Worm (Caenorhabditis elegans): Measurements from ENCODE around the gene F54D12.7.

F54D12.7 gene

DNA sequence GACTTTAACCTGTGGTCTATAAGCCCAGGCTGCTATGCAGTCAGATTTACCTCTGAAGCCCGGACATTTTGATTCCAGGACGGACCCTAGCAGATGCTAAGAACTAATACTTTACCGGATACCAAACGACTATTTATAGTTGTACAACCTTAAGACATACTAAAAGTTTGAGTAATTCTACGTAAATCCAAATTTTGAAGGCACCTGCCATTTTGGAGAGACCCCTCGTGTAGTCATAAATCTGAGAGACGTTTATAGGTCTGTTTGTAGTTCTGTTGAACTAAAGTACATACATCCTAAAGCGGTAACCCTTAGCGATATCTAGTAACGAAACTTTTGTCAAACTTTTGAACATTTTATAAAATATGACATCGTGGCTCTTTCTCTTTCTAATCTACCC, 13.2 kb upstream of the F54D12.7 start, which contains the start of gene F54D12.2:
TSS of gene F54D12.2 (plus strand) at position 301 of the 400 bp plus-strand sequence.
- TF ChIP-seq Y105C5A.15 (GFP tag; IDR thresholded peaks at IDR 0.05), result no peak
- TF ChIP-seq F37D6.2 (tag; optimal IDR thresholded peaks at IDR 0.05), result no peak

DNA sequence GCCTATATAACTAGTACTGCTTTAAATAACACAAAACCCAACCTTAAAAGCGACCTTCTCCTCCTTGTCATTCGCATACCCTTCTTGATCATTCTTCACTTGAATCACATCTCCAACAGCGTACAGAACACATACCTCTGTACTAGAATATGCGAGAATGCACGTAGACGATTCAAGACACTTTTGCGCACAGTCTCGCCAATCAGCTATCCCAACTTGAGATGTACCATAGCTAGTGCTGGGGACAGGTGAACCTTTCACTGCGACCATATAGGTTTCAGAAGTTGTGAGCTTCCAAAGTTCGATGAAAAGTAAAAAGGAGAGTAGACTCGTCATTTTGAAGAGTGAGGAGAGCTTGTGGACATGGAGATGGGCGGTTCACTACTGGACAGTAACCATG, 12.5 kb upstream of the F54D12.7 start, which contains the start of gene F54D12.8:
TSS of gene F54D12.8 (minus strand) at position 336 of the 400 bp plus-strand sequence.
- TF ChIP-seq unc-62 (GFP tag; optimal IDR thresholded peaks at IDR 0.05 in 1 of 2) (peak in 1 of 2 experiments; percentile 96), unc-62 (tag; optimal IDR thresholded peaks at IDR 0.05) (no peak), tra-1 (GFP tag; IDR thresholded peaks at IDR 0.05) (no peak)

DNA sequence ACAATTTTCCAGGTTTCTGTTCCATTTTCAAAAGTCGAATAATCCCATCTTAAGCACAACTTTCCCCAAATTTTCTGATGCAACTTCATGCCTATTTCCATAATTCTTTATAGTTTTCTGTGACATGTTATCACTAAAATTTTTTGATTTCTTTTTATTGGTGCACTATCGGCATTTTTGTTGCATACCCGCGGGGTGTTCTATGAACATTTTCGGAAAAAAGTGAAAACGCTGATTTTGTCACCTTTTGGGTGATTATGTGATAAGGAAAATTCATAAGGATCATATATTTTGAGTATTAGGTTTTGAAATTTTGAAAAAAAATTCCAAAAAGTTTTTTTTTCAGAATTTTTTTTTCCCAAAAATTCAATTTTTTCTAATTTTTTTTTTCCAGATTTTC, 1.3 kb upstream of the F54D12.7 start, which contains the start of gene aat-7:
TSS of gene aat-7 (plus strand) at position 393 of the 400 bp plus-strand sequence.
- peak; percentile 87 for TF ChIP-seq dmd-6 (GFP tag; IDR thresholded peaks at IDR 0.05)
- no peak for TF ChIP-seq hif-1 (tag; optimal IDR thresholded peaks at IDR 0.05)
- TF ChIP-seq nhr-28 (tag; optimal IDR thresholded peaks at IDR 0.05), result peak; percentile 83
- peak; percentile 55 for TF ChIP-seq hlh-11 (tag; optimal IDR thresholded peaks at IDR 0.05)
- TF ChIP-seq snpc-1.2 (GFP tag; IDR thresholded peaks at IDR 0.05), result no peak
- peak; percentile 79 for TF ChIP-seq pqm-1 (tag; optimal IDR thresholded peaks at IDR 0.05)
- peak; percentile 37 for TF ChIP-seq nhr-77 (tag; optimal IDR thresholded peaks at IDR 0.05)
- no peak for TF ChIP-seq zfp-3 (GFP tag; conservative IDR thresholded peaks at IDR 0.05)
- peak; percentile 74; the same call in 1 of the 2 replicates for TF ChIP-seq php-3 (GFP tag; IDR thresholded peaks at IDR 0.05)
- TF ChIP-seq F37D6.2 (tag; optimal IDR thresholded peaks at IDR 0.05), result no peak

DNA sequence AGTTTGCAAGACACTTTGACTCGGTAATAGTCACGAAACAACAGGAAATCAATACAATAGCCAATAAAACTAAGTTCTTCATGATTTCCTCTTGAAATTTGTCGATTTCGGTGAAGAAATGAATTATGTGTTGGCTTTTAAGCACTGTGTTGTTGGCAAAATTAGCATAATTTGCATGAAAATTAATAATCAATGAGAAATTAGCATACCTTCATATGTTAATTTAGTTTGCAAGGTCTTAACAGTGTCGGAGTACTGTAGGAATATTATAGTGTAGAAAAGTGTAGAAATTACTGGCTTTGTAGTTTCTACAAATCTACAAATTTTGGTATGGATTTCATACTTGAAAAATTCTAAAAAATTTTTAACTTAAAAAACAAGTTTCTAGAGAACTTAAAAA, 3.6 kb downstream of the F54D12.7 start, which contains the start of gene F54D12.9:
TSS of gene F54D12.9 (minus strand) at position 101 of the 400 bp plus-strand sequence.
- TF ChIP-seq unc-62 (GFP tag; optimal IDR thresholded peaks at IDR 0.05 in 1 of 2) (peak in 1 of 2 experiments; percentile 32), unc-62 (tag; optimal IDR thresholded peaks at IDR 0.05) (no peak), nhr-102 (tag; optimal IDR thresholded peaks at IDR 0.05) (no peak)

DNA sequence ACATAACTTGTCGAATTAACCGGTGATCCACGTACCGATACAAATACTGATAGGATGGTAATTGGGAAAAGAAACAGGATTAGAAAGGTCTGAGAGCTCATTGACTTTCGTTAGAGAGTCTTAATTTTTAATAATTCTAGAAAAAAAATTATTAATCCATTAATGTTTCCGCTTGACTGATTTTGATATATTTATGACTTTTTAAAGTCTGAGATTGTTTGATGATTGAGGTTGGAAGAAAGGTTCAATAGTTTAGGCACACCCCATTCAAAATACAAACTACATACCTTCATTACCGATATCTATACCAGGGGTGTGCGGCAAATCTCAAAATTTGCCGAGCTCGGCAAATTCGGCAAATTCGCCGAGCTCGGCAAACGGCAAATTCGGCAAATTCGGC, 6.9 kb downstream of the F54D12.7 start, which contains the start of gene F54D12.10:
TSS of gene F54D12.10 (minus strand) at position 101 of the 400 bp plus-strand sequence.
- TF ChIP-seq jun-1 (tag; optimal IDR thresholded peaks at IDR 0.05), result no peak
- TF ChIP-seq php-3 (GFP tag; IDR thresholded peaks at IDR 0.05), result no peak
- no peak for TF ChIP-seq ceh-44 (GFP tag; IDR thresholded peaks at IDR 0.05)
- TF ChIP-seq F10B5.3 (tag; optimal IDR thresholded peaks at IDR 0.05), result no peak
- TF ChIP-seq set-16 (GFP tag; IDR thresholded peaks at IDR 0.05), result no peak
- TF ChIP-seq T20F7.1 (GFP tag; optimal IDR thresholded peaks at IDR 0.05), result no peak
- TF ChIP-seq lin-13 (GFP tag; optimal IDR thresholded peaks at IDR 0.05), result no peak

DNA sequence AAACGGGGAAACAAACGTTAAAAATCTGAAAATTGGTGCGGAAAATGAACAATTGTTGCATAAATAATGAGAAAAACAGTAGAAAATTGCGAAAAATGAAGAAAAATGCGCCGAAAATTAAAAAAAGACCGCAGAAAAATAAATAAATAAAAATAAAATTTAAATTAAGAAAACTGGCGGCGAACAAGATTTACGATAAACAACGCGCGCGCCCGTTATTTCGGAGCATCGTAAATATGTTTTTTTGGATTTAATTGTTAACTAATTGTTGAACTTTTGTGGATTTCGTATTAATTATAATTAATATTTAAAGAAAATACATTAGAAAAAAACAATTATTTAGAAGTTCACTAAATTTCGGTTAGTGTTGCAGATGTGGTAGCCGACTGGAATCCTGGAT, 8.4 kb downstream of the F54D12.7 start:
- TF ChIP-seq vab-7 (GFP tag; IDR thresholded peaks at IDR 0.05), result no peak
- no peak for TF ChIP-seq mxl-3 (GFP tag; optimal IDR thresholded peaks at IDR 0.05)
- no peak for TF ChIP-seq dpl-1 (GFP tag; optimal IDR thresholded peaks at IDR 0.05)
- TF ChIP-seq jun-1 (tag; optimal IDR thresholded peaks at IDR 0.05), result no peak
- TF ChIP-seq Y48G9A.11 (GFP tag; IDR thresholded peaks at IDR 0.05), result peak; percentile 97
- no peak for TF ChIP-seq unc-39 (tag; optimal IDR thresholded peaks at IDR 0.05)
- no peak for TF ChIP-seq spr-3 (GFP tag; optimal IDR thresholded peaks at IDR 0.05)
- no peak for TF ChIP-seq ctbp-1 (GFP tag; IDR thresholded peaks at IDR 0.05)

DNA sequence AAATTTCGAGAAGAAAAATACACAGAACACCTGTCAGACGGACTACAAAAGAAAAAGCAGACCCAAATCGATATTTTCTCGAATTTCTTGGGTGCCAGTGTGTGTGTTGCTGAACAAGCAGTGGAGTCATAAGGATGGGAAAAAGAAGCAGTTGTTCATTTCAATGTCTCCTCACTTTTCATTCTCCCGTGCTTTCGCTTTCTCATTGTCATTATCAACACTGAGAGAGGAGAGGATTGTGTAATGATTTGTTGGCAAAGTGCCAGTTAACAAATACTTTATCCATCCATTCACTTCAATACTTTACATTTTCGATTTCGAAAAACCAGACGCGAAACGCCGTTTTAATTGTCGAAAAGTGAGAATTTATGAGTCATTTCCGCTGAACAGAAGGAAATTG, 9.6 kb downstream of the F54D12.7 start:
- no peak for TF ChIP-seq nhr-102 (tag; optimal IDR thresholded peaks at IDR 0.05)
- no peak for TF ChIP-seq arid-1 (GFP tag; conservative IDR thresholded peaks at IDR 0.05)
- peak; percentile 24 for TF ChIP-seq nhr-11 (tag; optimal IDR thresholded peaks at IDR 0.05)
- peak; percentile 6 for TF ChIP-seq hlh-11 (tag; optimal IDR thresholded peaks at IDR 0.05)
- peak; percentile 10 for TF ChIP-seq nhr-28 (tag; optimal IDR thresholded peaks at IDR 0.05)
- peak in 1 of 2 experiments; percentile 12 for TF ChIP-seq daf-16 (GFP tag; optimal IDR thresholded peaks at IDR 0.05)
- no peak for TF ChIP-seq daf-16 (tag; optimal IDR thresholded peaks at IDR 0.05)
- TF ChIP-seq unc-62 (GFP tag; optimal IDR thresholded peaks at IDR 0.05 in 1 of 2), result peak in 1 of 2 experiments; percentile 82
- TF ChIP-seq unc-62 (tag; optimal IDR thresholded peaks at IDR 0.05), result no peak
- TF ChIP-seq gei-8 (GFP tag; optimal IDR thresholded peaks at IDR 0.05), result no peak

All from whole organism, L4 larva.